Worm (Caenorhabditis elegans): ENCODE data around the gene F46B6.6.

The F46B6.6 gene

DNA sequence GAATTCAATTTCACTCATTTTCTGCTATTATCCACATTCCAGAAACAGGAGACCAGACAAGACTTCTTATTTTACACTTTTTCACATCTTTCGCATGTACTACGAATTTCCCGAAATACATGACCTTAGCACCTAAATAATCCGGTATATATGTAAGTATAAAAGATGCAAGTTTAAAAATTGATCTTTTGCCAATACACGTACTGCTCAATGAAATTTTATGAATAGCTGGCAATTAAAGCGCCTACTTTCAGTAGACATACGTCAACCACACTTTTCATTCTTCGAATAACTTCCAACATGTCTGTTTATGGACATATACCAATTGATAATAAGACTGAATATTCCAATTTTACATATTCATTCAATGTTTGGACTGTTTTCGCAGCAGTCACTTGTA lies 16.5 kb upstream of the F46B6.6 start, which contains the start of gene sru-39:
Gene sru-39, plus strand, starts transcription at position 301 of the 400 bp plus-strand sequence.
- no peak for TF ChIP-seq ref-1 (GFP tag; conservative IDR thresholded peaks at IDR 0.05)
- no peak for TF ChIP-seq flt-1 (GFP tag; IDR thresholded peaks at IDR 0.05)
- TF ChIP-seq klf-2 (GFP tag; conservative IDR thresholded peaks at IDR 0.05): no peak
- TF ChIP-seq T22C8.4 (GFP tag; IDR thresholded peaks at IDR 0.05): no peak
- no peak for TF ChIP-seq cog-1 (tag; optimal IDR thresholded peaks at IDR 0.05)
- no peak for TF ChIP-seq med-1 (GFP tag; optimal IDR thresholded peaks at IDR 0.05; ENCODE audit: insufficient read depth)
- no peak for TF ChIP-seq ztf-23 (GFP tag; IDR thresholded peaks at IDR 0.05)
- no peak for TF ChIP-seq tab-1 (GFP tag; IDR thresholded peaks at IDR 0.05)
- TF ChIP-seq ztf-29 (GFP tag; IDR thresholded peaks at IDR 0.05): no peak

DNA sequence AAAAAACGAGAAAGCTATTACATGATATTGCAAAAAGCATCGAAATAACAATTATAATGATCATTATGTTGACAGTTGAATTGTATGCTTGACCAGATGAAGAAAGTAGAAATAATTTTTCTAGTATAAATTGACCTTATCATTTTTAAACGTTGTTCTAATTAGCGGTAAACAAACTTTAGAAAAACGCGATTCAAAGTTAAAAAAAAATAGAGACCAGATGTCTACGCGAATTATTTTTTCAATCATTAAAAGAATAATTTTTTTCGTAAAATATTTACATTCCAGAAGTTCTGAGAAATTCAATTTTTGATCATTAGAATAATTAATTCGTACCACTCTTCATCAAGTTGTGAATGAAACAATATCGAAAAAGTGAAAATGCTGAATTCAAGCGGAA lies 15.3 kb upstream of the F46B6.6 start, which contains the start of gene F46B6.10:
Gene F46B6.10, minus strand, starts transcription at position 101 of the 400 bp plus-strand sequence.
- TF ChIP-seq tab-1 (GFP tag; IDR thresholded peaks at IDR 0.05) (no peak), ztf-29 (GFP tag; IDR thresholded peaks at IDR 0.05) (no peak), ztf-23 (GFP tag; IDR thresholded peaks at IDR 0.05) (no peak), med-1 (GFP tag; optimal IDR thresholded peaks at IDR 0.05; ENCODE audit: insufficient read depth) (no peak), T22C8.4 (GFP tag; IDR thresholded peaks at IDR 0.05) (no peak), klf-2 (GFP tag; conservative IDR thresholded peaks at IDR 0.05) (no peak)

DNA sequence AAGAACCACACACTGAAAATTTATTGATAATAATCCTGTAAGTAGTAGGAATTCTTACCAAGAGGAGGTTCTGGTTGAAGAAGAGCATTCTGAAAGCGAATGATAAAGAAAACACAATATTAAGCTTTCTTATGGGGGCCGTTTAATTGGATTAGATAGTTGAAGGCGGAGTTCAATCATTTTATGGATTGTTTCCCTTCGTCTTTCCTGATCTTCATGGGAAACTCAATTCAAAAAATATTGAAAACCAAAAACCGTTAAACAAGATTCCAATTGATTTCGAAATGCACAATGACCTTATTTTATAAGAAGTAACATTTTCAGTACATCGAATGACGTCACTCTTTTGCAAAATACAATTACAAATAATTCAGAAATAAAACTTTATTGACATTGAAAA lies 12.4 kb upstream of the F46B6.6 start, which contains the start of gene F46B6.13:
Gene F46B6.13, minus strand, starts transcription at position 101 of the 400 bp plus-strand sequence.
- no peak for TF ChIP-seq tab-1 (GFP tag; IDR thresholded peaks at IDR 0.05)
- TF ChIP-seq flt-1 (GFP tag; IDR thresholded peaks at IDR 0.05): no peak
- TF ChIP-seq klf-2 (GFP tag; conservative IDR thresholded peaks at IDR 0.05): no peak
- TF ChIP-seq ztf-23 (GFP tag; IDR thresholded peaks at IDR 0.05): no peak
- TF ChIP-seq T22C8.4 (GFP tag; IDR thresholded peaks at IDR 0.05): no peak
- TF ChIP-seq ztf-29 (GFP tag; IDR thresholded peaks at IDR 0.05): no peak
- TF ChIP-seq med-1 (GFP tag; optimal IDR thresholded peaks at IDR 0.05; ENCODE audit: insufficient read depth): no peak
- no peak for TF ChIP-seq cog-1 (tag; optimal IDR thresholded peaks at IDR 0.05)
- no peak for TF ChIP-seq ref-1 (GFP tag; conservative IDR thresholded peaks at IDR 0.05)

DNA sequence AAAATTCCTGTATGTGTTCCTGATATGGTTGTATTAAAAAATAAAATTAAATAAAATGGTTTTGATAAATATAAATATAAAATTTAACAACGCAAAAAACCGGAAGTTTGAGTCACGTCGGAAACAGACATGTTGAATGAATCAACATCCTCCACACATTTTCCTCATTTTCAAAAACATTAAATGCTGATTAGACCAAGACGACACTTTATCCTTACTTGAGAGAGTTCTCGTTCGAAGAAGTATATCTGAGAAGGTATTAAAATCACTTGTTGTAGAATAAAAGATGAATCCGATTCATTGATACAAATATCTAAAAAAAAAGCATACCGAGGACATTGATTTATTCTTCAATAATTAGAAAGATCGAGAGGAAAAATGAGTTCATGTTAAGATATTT lies 11.5 kb upstream of the F46B6.6 start:
- no peak for TF ChIP-seq ref-1 (GFP tag; conservative IDR thresholded peaks at IDR 0.05)
- TF ChIP-seq klf-2 (GFP tag; conservative IDR thresholded peaks at IDR 0.05): no peak
- TF ChIP-seq flt-1 (GFP tag; IDR thresholded peaks at IDR 0.05): no peak
- TF ChIP-seq med-1 (GFP tag; optimal IDR thresholded peaks at IDR 0.05; ENCODE audit: insufficient read depth): no peak
- no peak for TF ChIP-seq T22C8.4 (GFP tag; IDR thresholded peaks at IDR 0.05)
- TF ChIP-seq ztf-23 (GFP tag; IDR thresholded peaks at IDR 0.05): no peak
- no peak for TF ChIP-seq ztf-29 (GFP tag; IDR thresholded peaks at IDR 0.05)
- TF ChIP-seq tab-1 (GFP tag; IDR thresholded peaks at IDR 0.05): no peak

DNA sequence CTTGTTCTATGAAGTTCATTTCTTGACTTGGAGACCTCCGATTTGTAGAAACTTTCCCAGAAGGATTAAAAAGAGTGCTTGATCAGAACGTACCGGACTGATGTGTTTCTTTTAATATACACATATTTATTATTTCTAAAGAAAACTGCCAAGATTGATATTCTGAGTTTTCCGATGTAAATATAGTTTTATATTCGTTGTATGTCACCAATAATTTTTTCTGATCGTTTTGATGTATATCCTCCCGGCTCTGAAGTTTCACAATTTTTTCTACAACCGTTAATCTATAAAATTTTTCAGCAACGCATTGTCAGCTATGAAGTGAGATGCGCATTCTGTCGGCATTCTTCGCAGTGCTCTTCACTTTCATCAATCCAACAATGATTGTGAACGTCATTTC lies 9.9 kb upstream of the F46B6.6 start, which contains the start of gene F46B6.9:
Gene F46B6.9, plus strand, starts transcription at position 301 of the 400 bp plus-strand sequence.
- TF ChIP-seq ztf-23 (GFP tag; IDR thresholded peaks at IDR 0.05) (no peak), cog-1 (tag; optimal IDR thresholded peaks at IDR 0.05) (no peak), tab-1 (GFP tag; IDR thresholded peaks at IDR 0.05) (no peak), T22C8.4 (GFP tag; IDR thresholded peaks at IDR 0.05) (no peak), klf-2 (GFP tag; conservative IDR thresholded peaks at IDR 0.05) (no peak), med-1 (GFP tag; optimal IDR thresholded peaks at IDR 0.05; ENCODE audit: insufficient read depth) (no peak), flt-1 (GFP tag; IDR thresholded peaks at IDR 0.05) (no peak), ztf-29 (GFP tag; IDR thresholded peaks at IDR 0.05) (no peak), ref-1 (GFP tag; conservative IDR thresholded peaks at IDR 0.05) (no peak)

DNA sequence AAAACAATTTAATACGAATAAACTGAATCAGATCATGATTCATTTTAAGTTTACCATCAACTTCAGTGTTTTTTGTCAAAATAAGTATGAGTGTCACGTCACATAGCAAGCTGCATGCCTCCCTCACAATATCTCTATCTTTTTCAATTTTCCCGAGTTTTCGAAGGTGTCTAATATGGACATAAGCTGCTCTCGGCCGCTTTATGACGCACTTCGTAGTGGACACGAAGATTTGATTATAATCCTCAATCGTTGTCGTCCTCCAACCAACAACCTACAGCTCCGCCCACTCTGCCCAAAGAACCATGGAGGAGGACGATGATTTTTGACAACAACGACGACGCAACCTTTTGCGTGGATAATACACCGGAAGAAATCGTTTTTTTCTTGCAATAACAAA lies 9.3 kb upstream of the F46B6.6 start:
- TF ChIP-seq ztf-29 (GFP tag; IDR thresholded peaks at IDR 0.05): no peak
- TF ChIP-seq klf-2 (GFP tag; conservative IDR thresholded peaks at IDR 0.05): no peak
- TF ChIP-seq tab-1 (GFP tag; IDR thresholded peaks at IDR 0.05): no peak
- no peak for TF ChIP-seq ztf-23 (GFP tag; IDR thresholded peaks at IDR 0.05)
- no peak for TF ChIP-seq ref-1 (GFP tag; conservative IDR thresholded peaks at IDR 0.05)
- no peak for TF ChIP-seq T22C8.4 (GFP tag; IDR thresholded peaks at IDR 0.05)
- no peak for TF ChIP-seq cog-1 (tag; optimal IDR thresholded peaks at IDR 0.05)
- TF ChIP-seq med-1 (GFP tag; optimal IDR thresholded peaks at IDR 0.05; ENCODE audit: insufficient read depth): no peak
- TF ChIP-seq flt-1 (GFP tag; IDR thresholded peaks at IDR 0.05): no peak

DNA sequence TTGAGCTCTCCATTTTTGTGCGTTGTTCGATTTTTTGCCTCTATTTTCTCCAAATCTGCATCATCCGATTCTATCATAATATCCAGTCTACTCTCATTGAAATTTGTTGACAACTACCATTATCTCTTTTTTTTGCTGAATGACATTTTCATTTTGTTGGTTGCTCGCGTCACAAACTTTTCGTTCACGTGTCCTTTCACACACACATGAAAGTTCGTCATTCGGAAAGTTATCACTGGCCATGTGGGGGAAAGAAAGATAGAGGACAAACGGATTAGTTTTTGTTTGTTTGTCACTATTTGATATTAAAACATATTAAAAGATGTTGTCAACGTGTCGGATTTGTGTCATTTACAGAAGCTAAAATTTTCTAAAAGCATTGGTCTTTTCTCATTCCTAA lies 8.3 kb upstream of the F46B6.6 start:
- TF ChIP-seq ztf-29 (GFP tag; IDR thresholded peaks at IDR 0.05): no peak
- TF ChIP-seq cog-1 (tag; optimal IDR thresholded peaks at IDR 0.05): no peak
- no peak for TF ChIP-seq ref-1 (GFP tag; conservative IDR thresholded peaks at IDR 0.05)
- TF ChIP-seq klf-2 (GFP tag; conservative IDR thresholded peaks at IDR 0.05): no peak
- TF ChIP-seq tab-1 (GFP tag; IDR thresholded peaks at IDR 0.05): no peak
- no peak for TF ChIP-seq flt-1 (GFP tag; IDR thresholded peaks at IDR 0.05)
- TF ChIP-seq med-1 (GFP tag; optimal IDR thresholded peaks at IDR 0.05; ENCODE audit: insufficient read depth): no peak
- no peak for TF ChIP-seq ztf-23 (GFP tag; IDR thresholded peaks at IDR 0.05)
- no peak for TF ChIP-seq T22C8.4 (GFP tag; IDR thresholded peaks at IDR 0.05)

DNA sequence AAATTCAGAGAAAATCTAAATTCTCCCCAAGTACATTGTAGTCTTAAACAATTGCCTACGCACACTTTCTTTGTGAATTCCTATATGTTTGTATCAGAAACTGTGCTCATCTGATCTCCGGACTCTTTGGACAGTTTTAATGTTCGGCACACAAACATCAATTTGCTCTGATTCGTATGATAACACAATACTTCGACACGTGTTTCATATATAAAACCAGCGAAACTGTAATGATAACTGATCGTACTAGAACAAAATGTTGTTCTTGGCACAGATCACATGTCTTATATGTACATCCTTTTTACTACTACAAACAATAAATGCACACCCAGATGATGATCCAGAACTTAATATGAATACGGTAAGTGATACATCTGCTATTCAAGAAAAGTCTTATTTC lies 4.7 kb upstream of the F46B6.6 start, which contains the start of gene lipl-2:
Gene lipl-2, plus strand, starts transcription at position 236 of the 400 bp plus-strand sequence.
- TF ChIP-seq T22C8.4 (GFP tag; IDR thresholded peaks at IDR 0.05) (no peak), flt-1 (GFP tag; IDR thresholded peaks at IDR 0.05) (no peak), med-1 (GFP tag; optimal IDR thresholded peaks at IDR 0.05; ENCODE audit: insufficient read depth) (no peak), tab-1 (GFP tag; IDR thresholded peaks at IDR 0.05) (no peak), ref-1 (GFP tag; conservative IDR thresholded peaks at IDR 0.05) (no peak), cog-1 (tag; optimal IDR thresholded peaks at IDR 0.05) (no peak), ztf-29 (GFP tag; IDR thresholded peaks at IDR 0.05) (no peak), klf-2 (GFP tag; conservative IDR thresholded peaks at IDR 0.05) (no peak), ztf-23 (GFP tag; IDR thresholded peaks at IDR 0.05) (no peak)

DNA sequence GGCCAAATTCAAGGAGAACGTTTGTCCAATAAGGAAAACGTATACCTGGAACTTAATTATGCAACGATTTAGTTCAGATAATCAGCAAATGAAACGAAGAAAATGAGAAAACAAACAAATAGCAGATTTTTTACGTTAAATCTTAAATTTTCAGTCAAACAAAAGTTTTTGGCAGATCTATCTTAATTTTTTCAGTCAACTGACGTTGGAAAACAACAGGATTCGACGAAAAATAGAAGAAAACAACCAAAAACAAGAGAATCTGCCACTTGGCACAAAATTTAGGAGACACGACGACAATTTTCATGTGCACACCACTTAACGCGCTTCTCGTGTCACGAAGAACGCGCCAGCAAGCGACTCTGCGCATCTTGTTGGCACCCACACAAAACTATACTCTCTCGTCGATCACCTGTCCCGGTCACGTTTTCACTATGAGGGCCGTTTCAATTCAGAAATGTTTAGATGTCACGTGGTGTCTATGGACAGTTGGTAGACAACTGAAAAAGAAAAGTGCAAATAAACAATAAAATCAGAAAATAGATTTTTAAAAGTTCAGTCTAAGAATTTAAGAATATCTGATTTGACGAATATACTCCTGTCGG lies 3.1 kb upstream of the F46B6.6 start, which contains the start of gene ztf-7:
Gene ztf-7, minus strand, starts transcription at position 51 of the 605 bp plus-strand sequence.
- TF ChIP-seq cog-1 (tag; optimal IDR thresholded peaks at IDR 0.05) (no peak), klf-2 (GFP tag; conservative IDR thresholded peaks at IDR 0.05) (no peak), ztf-23 (GFP tag; IDR thresholded peaks at IDR 0.05) (no peak), ztf-29 (GFP tag; IDR thresholded peaks at IDR 0.05) (no peak), T22C8.4 (GFP tag; IDR thresholded peaks at IDR 0.05) (no peak), tab-1 (GFP tag; IDR thresholded peaks at IDR 0.05) (no peak), flt-1 (GFP tag; IDR thresholded peaks at IDR 0.05) (no peak), med-1 (GFP tag; optimal IDR thresholded peaks at IDR 0.05; ENCODE audit: insufficient read depth) (no peak), ref-1 (GFP tag; conservative IDR thresholded peaks at IDR 0.05) (no peak)

All from whole organism, midembryonic.